Worm (Caenorhabditis elegans): ENCODE results near the gene ZK430.5.

The ZK430.5 gene

ce11 chrII:4409650-4410049 lies 4.2 kb downstream of the ZK430.5 start:
- TF ChIP-seq unc-62 (GFP tag; optimal IDR thresholded peaks at IDR 0.05) = no peak

ce11 chrII:4417333-4417732 lies 11.9 kb downstream of the ZK430.5 start, which contains the start of gene sod-5:
Gene sod-5, plus strand, starts transcription at chrII:4417633.
- TF ChIP-seq unc-62 (GFP tag; optimal IDR thresholded peaks at IDR 0.05) = no peak

- no peak for TF ChIP-seq unc-62 (GFP tag; optimal IDR thresholded peaks at IDR 0.05)
Measured at ce11 chrII:4419956-4420355, 14.5 kb downstream of the ZK430.5 start, which contains the start of gene bpnt-1. Gene bpnt-1, plus strand, starts transcription at chrII:4420256.

- no peak for TF ChIP-seq unc-62 (GFP tag; optimal IDR thresholded peaks at IDR 0.05)
Measured at ce11 chrII:4424807-4425206, 19.3 kb downstream of the ZK430.5 start, which contains the start of the genes dcaf-13 and toe-1. Gene dcaf-13, minus strand, starts transcription at chrII:4424902. Gene toe-1, plus strand, starts transcription at chrII:4425167.

- no peak for TF ChIP-seq unc-62 (GFP tag; optimal IDR thresholded peaks at IDR 0.05)
Measured at ce11 chrII:4428121-4428520, 22.7 kb downstream of the ZK430.5 start.

ce11 chrII:4433146-4433545 lies 27.7 kb downstream of the ZK430.5 start, which contains the start of gene nhr-109:
Gene nhr-109, plus strand, starts transcription at chrII:4433367.
- no peak for TF ChIP-seq unc-62 (GFP tag; optimal IDR thresholded peaks at IDR 0.05)

ce11 chrII:4434278-4434677 lies 28.8 kb downstream of the ZK430.5 start:
- no peak for TF ChIP-seq unc-62 (GFP tag; optimal IDR thresholded peaks at IDR 0.05)

ce11 chrII:4435134-4435533 lies 29.7 kb downstream of the ZK430.5 start, which contains the start of gene nhr-273:
Gene nhr-273, plus strand, starts transcription at chrII:4435300.
- TF ChIP-seq unc-62 (GFP tag; optimal IDR thresholded peaks at IDR 0.05) = no peak

ce11 chrII:4438601-4439000 lies 33.1 kb downstream of the ZK430.5 start, which contains the start of gene nhr-16:
Gene nhr-16, plus strand, starts transcription at chrII:4438805.
- no peak for TF ChIP-seq unc-62 (GFP tag; optimal IDR thresholded peaks at IDR 0.05)

- TF ChIP-seq unc-62 (GFP tag; optimal IDR thresholded peaks at IDR 0.05) = no peak
Measured at ce11 chrII:4441278-4441677, 35.8 kb downstream of the ZK430.5 start.

- no peak for TF ChIP-seq unc-62 (GFP tag; optimal IDR thresholded peaks at IDR 0.05)
Measured at ce11 chrII:4444811-4445210, 39.4 kb downstream of the ZK430.5 start.

ce11 chrII:4453051-4453450 lies 47.6 kb downstream of the ZK430.5 start, which contains the start of gene twk-2:
Gene twk-2, minus strand, starts transcription at chrII:4453151.
- no peak for TF ChIP-seq unc-62 (GFP tag; optimal IDR thresholded peaks at IDR 0.05)

ce11 chrII:4453453-4453852 lies 48.0 kb downstream of the ZK430.5 start:
- TF ChIP-seq unc-62 (GFP tag; optimal IDR thresholded peaks at IDR 0.05) = no peak

ce11 chrII:4454823-4455222 lies 49.4 kb downstream of the ZK430.5 start:
- TF ChIP-seq unc-62 (GFP tag; optimal IDR thresholded peaks at IDR 0.05) = no peak

ce11 chrII:4456024-4456423 lies 50.6 kb downstream of the ZK430.5 start:
- no peak for TF ChIP-seq unc-62 (GFP tag; optimal IDR thresholded peaks at IDR 0.05)

ce11 chrII:4460297-4460696 lies 54.8 kb downstream of the ZK430.5 start:
- TF ChIP-seq unc-62 (GFP tag; optimal IDR thresholded peaks at IDR 0.05) = no peak

ce11 chrII:4460851-4461250 lies 55.4 kb downstream of the ZK430.5 start, which contains the start of the genes T12C9.7 and vps-18:
Gene T12C9.7, minus strand, starts transcription at chrII:4460951.
Gene vps-18, plus strand, starts transcription at chrII:4461130.
- TF ChIP-seq unc-62 (GFP tag; optimal IDR thresholded peaks at IDR 0.05) = no peak

- TF ChIP-seq unc-62 (GFP tag; optimal IDR thresholded peaks at IDR 0.05) = no peak
Measured at ce11 chrII:4462842-4463241, 57.4 kb downstream of the ZK430.5 start.
